Fruit fly (Drosophila melanogaster): ENCODE results near the gene vsg.

dm6 chr3L:9696650-9697526 is 17.2 kb upstream of the vsg start, which contains the start of gene Prps:
- TF ChIP-seq CG8478 (optimal IDR thresholded peaks at IDR 0.05) = no peak
- TF ChIP-seq CTCF (optimal IDR thresholded peaks at IDR 0.05) = no peak

All from S2 (cell line).